Fruit fly (Drosophila melanogaster) whole organism, embryonic: ENCODE results near the gene Pdfr.

ENCODE experiments used
- Ada2b ChIP-seq: fragments of 200-800 bp; sonication (Bioruptor generic); IDR thresholded peaks from 2 replicates; pipeline ENCODE4 v1.3.6; 2022; ENCODE audit warnings: missing biosample characterization, missing genetic modification characterization
- Atf3 ChIP-seq: fragments of 200-800 bp; sonication (Bioruptor generic); optimal IDR thresholded peaks from 3 replicates; lab custom pipeline; 2016; ENCODE audit warnings: missing biosample characterization, missing genetic modification characterization
- CG10147 ChIP-seq: fragments of 200-800 bp; sonication (Bioruptor generic); optimal IDR thresholded peaks from 2 replicates; lab custom pipeline; 2019; ENCODE audit warnings: missing biosample characterization, mild to moderate bottlenecking, missing genetic modification characterization, moderate library complexity
- CG10431 ChIP-seq: fragments of 200-800 bp; sonication (Bioruptor generic); optimal IDR thresholded peaks from 3 replicates; lab custom pipeline; 2018; ENCODE audit warnings: missing biosample characterization, mild to moderate bottlenecking, missing genetic modification characterization
- CG11085 ChIP-seq: fragments of 200-800 bp; sonication (Bioruptor generic); IDR thresholded peaks from 2 replicates; pipeline ENCODE4 v1.3.6; 2022; ENCODE audit warnings: missing biosample characterization, missing genetic modification characterization
- CG12744 ChIP-seq: fragments of 200-800 bp; sonication (Bioruptor generic); optimal IDR thresholded peaks from 2 replicates; lab custom pipeline; 2016; ENCODE audit warnings: missing biosample characterization, missing genetic modification characterization
- CG13123 ChIP-seq: fragments of 200-800 bp; sonication (Bioruptor generic); optimal IDR thresholded peaks from 2 replicates; lab custom pipeline; 2016; ENCODE audit warnings: missing biosample characterization, missing genetic modification characterization
- CG13296 ChIP-seq: fragments of 200-800 bp; sonication (Bioruptor generic); optimal IDR thresholded peaks from 3 replicates; lab custom pipeline; 2018; ENCODE audit warnings: missing biosample characterization, mild to moderate bottlenecking, missing genetic modification characterization
- CG17359 ChIP-seq: fragments of 200-800 bp; sonication (Bioruptor generic); optimal IDR thresholded peaks from 3 replicates; lab custom pipeline; 2018; ENCODE audit warnings: missing biosample characterization, mild to moderate bottlenecking, missing genetic modification characterization, moderate library complexity
- CG18262 ChIP-seq: fragments of 200-800 bp; optimal IDR thresholded peaks from 3 replicates; lab custom pipeline; 2019; ENCODE audit warnings: missing biosample characterization, mild to moderate bottlenecking, missing genetic modification characterization, moderate library complexity
- CG2116 ChIP-seq: fragments of 200-800 bp; sonication (Bioruptor generic); optimal IDR thresholded peaks from 3 replicates; lab custom pipeline; 2018; ENCODE audit warnings: missing biosample characterization, mild to moderate bottlenecking, missing genetic modification characterization
- CG30403 ChIP-seq: fragments of 200-800 bp; sonication (Bioruptor generic); optimal IDR thresholded peaks from 3 replicates; lab custom pipeline; 2016; ENCODE audit warnings: missing biosample characterization, missing genetic modification characterization
- CG32772 ChIP-seq: fragments of 200-800 bp; sonication (Bioruptor generic); IDR thresholded peaks from 2 replicates; pipeline ENCODE4 v1.3.6; 2022; ENCODE audit warnings: missing biosample characterization, missing genetic modification characterization
- CG3995 ChIP-seq: fragments of 200-800 bp; sonication (Bioruptor generic); optimal IDR thresholded peaks from 3 replicates; lab custom pipeline; 2016; ENCODE audit warnings: missing biosample characterization, missing genetic modification characterization
- CG6813 ChIP-seq: fragments of 200-800 bp; sonication (Bioruptor generic); optimal IDR thresholded peaks from 2 replicates; lab custom pipeline; 2017; ENCODE audit warnings: missing biosample characterization, missing genetic modification characterization, mild to moderate bottlenecking, moderate library complexity, missing genetic modification reagents
- Dad ChIP-seq: fragments of 200-800 bp; sonication (Bioruptor generic); optimal IDR thresholded peaks from 3 replicates; lab custom pipeline; 2016; ENCODE audit warnings: missing biosample characterization, missing genetic modification characterization
- Dbx ChIP-seq: fragments of 200-800 bp; sonication (Bioruptor generic); IDR thresholded peaks from 3 replicates; pipeline ENCODE4 v1.3.6; 2022; ENCODE audit warnings: missing biosample characterization, missing genetic modification characterization
- Dll ChIP-seq: fragments of 200-800 bp; sonication (Bioruptor generic); IDR thresholded peaks from 4 replicates; pipeline ENCODE4 v1.3.6; 2022; ENCODE audit warnings: missing biosample characterization, missing genetic modification characterization; ENCODE audit not compliant: partially characterized antibody
- Doc3 ChIP-seq: fragments of 200-800 bp; sonication (Bioruptor generic); IDR thresholded peaks from 3 replicates; pipeline ENCODE4 v1.3.6; 2022; ENCODE audit warnings: missing biosample characterization, missing genetic modification characterization; ENCODE audit not compliant: partially characterized antibody
- Fer2 ChIP-seq: fragments of 200-800 bp; sonication (Bioruptor generic); optimal IDR thresholded peaks from 2 replicates; lab custom pipeline; 2018; ENCODE audit warnings: missing biosample characterization, mild to moderate bottlenecking, missing genetic modification characterization, moderate library complexity
- GATAe ChIP-seq: fragments of 200-800 bp; sonication (Bioruptor generic); conservative IDR thresholded peaks from 2 replicates; pipeline ENCODE4 v1.3.6; 2022; ENCODE audit warnings: missing biosample characterization, missing genetic modification characterization
- Hmx ChIP-seq: fragments of 200-800 bp; sonication (Bioruptor generic); optimal IDR thresholded peaks from 2 replicates; lab custom pipeline; 2016; ENCODE audit warnings: missing biosample characterization, missing genetic modification characterization
- Hr51 ChIP-seq, 2 experiments: fragments of 200-800 bp; sonication (Bioruptor generic); optimal IDR thresholded peaks; 2 replicates in 1 of 2; 3 replicates in 1 of 2; lab custom pipeline; 2016 to 2018; ENCODE audit warnings: missing biosample characterization in 2 of 2, missing genetic modification characterization in 2 of 2, mild to moderate bottlenecking in 1 of 2, moderate library complexity in 1 of 2
- Hsf ChIP-seq: fragments of 200-800 bp; sonication (Bioruptor generic); optimal IDR thresholded peaks from 3 replicates; lab custom pipeline; 2016; ENCODE audit warnings: missing biosample characterization, missing genetic modification characterization
- MBD-R2 ChIP-seq: fragments of 200-800 bp; sonication (Bioruptor generic); IDR thresholded peaks from 2 replicates; pipeline ENCODE4 v1.3.6; 2022; ENCODE audit warnings: missing biosample characterization, missing genetic modification characterization
- Myb ChIP-seq: fragments of 200-800 bp; sonication (Bioruptor generic); optimal IDR thresholded peaks from 2 replicates; lab custom pipeline; 2016; ENCODE audit warnings: missing biosample characterization, missing genetic modification characterization
- Nf-YC ChIP-seq: fragments of 200-800 bp; optimal IDR thresholded peaks from 3 replicates; lab custom pipeline; 2019; ENCODE audit warnings: missing biosample characterization, mild to moderate bottlenecking, missing genetic modification characterization, moderate library complexity
- Trl ChIP-seq, 3 experiments: fragments of >200 bp in 2 of 3; fragments of 200-800 bp in 1 of 3; sonication (Bioruptor generic) in 1 of 3; optimal IDR thresholded peaks; 2 replicates in 1 of 3; 3 replicates in 2 of 3; lab custom pipeline; 2016 to 2017; ENCODE audit warnings: missing biosample characterization in 1 of 3, missing genetic modification characterization in 1 of 3
- ap ChIP-seq: fragments of 200-800 bp; sonication (Bioruptor generic); IDR thresholded peaks from 2 replicates; pipeline ENCODE4 v1.3.6; 2022; ENCODE audit warnings: missing biosample characterization, missing genetic modification characterization
- bsh ChIP-seq, 2 experiments: fragments of 200-800 bp; sonication (Bioruptor generic); optimal IDR thresholded peaks; 2 replicates each; lab custom pipeline; 2017 to 2018; ENCODE audit warnings: mild to moderate bottlenecking in 2 of 2, missing biosample characterization in 2 of 2, missing genetic modification characterization in 2 of 2, moderate library complexity in 1 of 2
- dati ChIP-seq: fragments of 200-800 bp; sonication (Bioruptor generic); IDR thresholded peaks from 2 replicates; pipeline ENCODE4 v1.3.6; 2022; ENCODE audit warnings: missing biosample characterization, missing genetic modification characterization
- dpn ChIP-seq, 2 experiments: fragments of 200-800 bp; sonication (Bioruptor generic); optimal IDR thresholded peaks; 3 replicates each; lab custom pipeline; 2016; ENCODE audit warnings: missing biosample characterization in 2 of 2, missing genetic modification characterization in 2 of 2
- fd64A ChIP-seq: fragments of 200-800 bp; sonication (Bioruptor generic); optimal IDR thresholded peaks from 3 replicates; lab custom pipeline; 2018; ENCODE audit warnings: missing biosample characterization, mild to moderate bottlenecking, missing genetic modification characterization
- gce ChIP-seq: fragments of 200-800 bp; sonication (Bioruptor generic); IDR thresholded peaks from 3 replicates; pipeline ENCODE4 v1.3.6; 2022; ENCODE audit warnings: missing biosample characterization, missing genetic modification characterization
- gem ChIP-seq: fragments of 200-800 bp; sonication (Bioruptor generic); optimal IDR thresholded peaks from 2 replicates; lab custom pipeline; 2019; ENCODE audit warnings: missing biosample characterization, mild to moderate bottlenecking, missing genetic modification characterization, moderate library complexity
- h ChIP-seq: fragments of >200 bp; optimal IDR thresholded peaks from 2 replicates; lab custom pipeline; 2017
- ham ChIP-seq: fragments of 200-800 bp; sonication (Bioruptor generic); IDR thresholded peaks from 2 replicates; pipeline ENCODE4 v1.3.6; 2022; ENCODE audit warnings: missing biosample characterization, missing genetic modification characterization
- inv ChIP-seq: fragments of 200-800 bp; sonication (Bioruptor generic); IDR thresholded peaks from 2 replicates; pipeline ENCODE4 v1.3.6; 2022; ENCODE audit warnings: missing biosample characterization, missing genetic modification characterization; ENCODE audit not compliant: partially characterized antibody
- jing ChIP-seq: fragments of 200-800 bp; sonication (Bioruptor generic); optimal IDR thresholded peaks from 2 replicates; lab custom pipeline; 2018; ENCODE audit warnings: missing biosample characterization, mild to moderate bottlenecking, missing genetic modification characterization
- mam ChIP-seq: fragments of 200-800 bp; sonication (Bioruptor generic); optimal IDR thresholded peaks from 3 replicates; lab custom pipeline; 2016; ENCODE audit warnings: missing biosample characterization, missing genetic modification characterization
- nerfin-2 ChIP-seq: fragments of 200-800 bp; sonication (Bioruptor generic); IDR thresholded peaks from 2 replicates; pipeline ENCODE4 v1.3.6; 2022; ENCODE audit warnings: missing biosample characterization, missing genetic modification characterization; ENCODE audit not compliant: partially characterized antibody
- nom ChIP-seq: fragments of 200-800 bp; sonication (Bioruptor generic); optimal IDR thresholded peaks from 2 replicates; lab custom pipeline; 2017; ENCODE audit warnings: missing biosample characterization, missing genetic modification characterization, mild to moderate bottlenecking, moderate library complexity, missing genetic modification reagents
- p53 ChIP-seq: fragments of 200-800 bp; sonication (Bioruptor generic); optimal IDR thresholded peaks from 2 replicates; lab custom pipeline; 2016; ENCODE audit warnings: missing biosample characterization, missing genetic modification characterization
- rib ChIP-seq: fragments of 200-800 bp; sonication (Bioruptor generic); IDR thresholded peaks from 2 replicates; pipeline ENCODE4 v1.3.6; 2022; ENCODE audit warnings: missing biosample characterization, missing genetic modification characterization
- shn ChIP-seq: fragments of 200-800 bp; sonication (Bioruptor generic); optimal IDR thresholded peaks from 3 replicates; lab custom pipeline; 2016; ENCODE audit warnings: missing biosample characterization, missing genetic modification characterization
- slp2 ChIP-seq: fragments of 200-800 bp; sonication (Bioruptor generic); optimal IDR thresholded peaks from 2 replicates; lab custom pipeline; 2016; ENCODE audit warnings: missing biosample characterization, missing genetic modification characterization
- sna ChIP-seq: fragments of 200-800 bp; sonication (Bioruptor generic); IDR thresholded peaks from 2 replicates; pipeline ENCODE4 v1.3.6; 2022; ENCODE audit warnings: missing biosample characterization, missing genetic modification characterization; ENCODE audit not compliant: partially characterized antibody
- tll ChIP-seq, 2 experiments: fragments of 200-800 bp in 1 of 2; fragments of >200 bp in 1 of 2; sonication (Bioruptor generic) in 1 of 2; optimal IDR thresholded peaks; 2 replicates each; lab custom pipeline; 2017 to 2019; ENCODE audit warnings: missing biosample characterization in 2 of 2, missing genetic modification characterization in 2 of 2, mild to moderate bottlenecking in 1 of 2, moderate library complexity in 1 of 2
- yki ChIP-seq: fragments of >200 bp; optimal IDR thresholded peaks from 3 replicates; lab custom pipeline; 2018
- zfh1 ChIP-seq: fragments of 200-800 bp; sonication (Bioruptor generic); IDR thresholded peaks from 3 replicates; pipeline ENCODE4 v1.3.6; 2022; ENCODE audit warnings: missing biosample characterization, missing genetic modification characterization

Gene Pdfr

dm6 chrX:2619651-2620050 is 67.6 kb downstream of the Pdfr start, which contains the start of the genes Tsp3A and Seipin (continued):
- TF ChIP-seq CG10147 (GFP tag; lab: Kevin White, UChicago) (peak; percentile 86), CG3995 (peak; percentile 71), ham (GFP tag; lab: Robert Waterston, UW) (0 out of 2 replicates have a peak, but pooled peaks have one; percentile 24), Atf3 (GFP tag; lab: Kevin White, UChicago) (peak; percentile 52), nom (GFP tag; lab: Kevin White, UChicago) (peak; percentile 94), CG17359 (tag; lab: Kevin White, UChicago) (peak; percentile 88), Dad (peak; percentile 65), rib (GFP tag; lab: Robert Waterston, UW) (peak; percentile 86), Fer2 (peak; percentile 65), fd64A (GFP tag; lab: Kevin White, UChicago) (peak; percentile 32), Myb (GFP tag; lab: Kevin White, UChicago) (peak; percentile 77), mam (GFP tag; lab: Kevin White, UChicago) (peak; percentile 84), jing (GFP tag; lab: Kevin White, UChicago) (no peak), Hmx (GFP tag; lab: Kevin White, UChicago) (no peak), CG11085 (GFP tag; lab: Robert Waterston, UW) (peak; percentile 62; the same call in 1 of the 2 replicates), yki (lab: Kevin White, UChicago) (no peak), Doc3 (peak; percentile 60), CG6813 (GFP tag; lab: Kevin White, UChicago) (peak; percentile 80), CG13123 (GFP tag; lab: Kevin White, UChicago) (peak; percentile 33), dati (GFP tag; lab: Robert Waterston, UW) (peak; percentile 79), CG32772 (GFP tag; lab: Robert Waterston, UW) (peak; percentile 85), Hsf (GFP tag; lab: Kevin White, UChicago) (peak; percentile 79), CG18262 (tag; lab: Kevin White, UChicago) (peak; percentile 78), CG10431 (GFP tag; lab: Kevin White, UChicago) (peak; percentile 5), nerfin-2 (GFP tag; lab: Robert Waterston, UW) (0 out of 2 replicates have a peak, but pooled peaks have one; percentile 62), Ada2b (GFP tag; lab: Robert Waterston, UW) (peak; percentile 78), h (no peak), Dbx (GFP tag; lab: Robert Waterston, UW) (peak; percentile 86), CG2116 (GFP tag; lab: Kevin White, UChicago) (peak; percentile 54), CG13296 (GFP tag; lab: Kevin White, UChicago) (peak; percentile 89), shn (GFP tag; lab: Kevin White, UChicago) (peak; percentile 74), tll (GFP tag; optimal IDR thresholded peaks at IDR 0.05; lab: Kevin White, UChicago) (no peak), gem (no peak), GATAe (peak; percentile 80), CG30403 (GFP tag; lab: Kevin White, UChicago) (peak; percentile 79), MBD-R2 (peak; percentile 94), gce (GFP tag; lab: Robert Waterston, UW) (peak; percentile 81; the same call in 1 of the 3 replicates), inv (GFP tag; lab: Robert Waterston, UW) (no peak; the same call in 1 of the 2 replicates), Nf-YC (tag; lab: Kevin White, UChicago) (peak; percentile 49), sna (GFP tag; lab: Robert Waterston, UW) (peak; percentile 44), p53 (GFP tag; lab: Kevin White, UChicago) (peak; percentile 9), Trl (optimal IDR thresholded peaks at IDR 0.05; lab: Kevin White, UChicago) (no peak), Trl (GFP tag; optimal IDR thresholded peaks at IDR 0.05; lab: Kevin White, UChicago) (peak; percentile 62), slp2 (GFP tag; lab: Kevin White, UChicago) (peak; percentile 75), dpn (GFP tag; optimal IDR thresholded peaks at IDR 0.05; lab: Kevin White, UChicago) (peak; percentile 75 to 89), CG12744 (peak; percentile 72), Hr51 (GFP tag; optimal IDR thresholded peaks at IDR 0.05; lab: Kevin White, UChicago) (peak; percentile 68 to 83), ap (GFP tag; lab: Robert Waterston, UW) (peak; percentile 82), Dll (GFP tag; lab: Robert Waterston, UW) (peak; percentile 60; the same call in 2 of the 4 replicates), bsh (GFP tag; optimal IDR thresholded peaks at IDR 0.05; lab: Kevin White, UChicago) (peak; percentile 68 to 78), zfh1 (GFP tag; lab: Robert Waterston, UW) (peak; percentile 89)
